Fruit fly (Drosophila melanogaster) ovary, adult (tissue): ENCODE results near the gene eEF2.

ENCODE experiments used
- CG17801 ChIP-seq: fragments of 200-800 bp; optimal IDR thresholded peaks from 2 replicates; lab custom pipeline; 2019; ENCODE audit warnings: missing biosample characterization, mild to moderate bottlenecking, missing genetic modification characterization, moderate library complexity; ENCODE audit not compliant: partially characterized antibody

eEF2 gene

DNA sequence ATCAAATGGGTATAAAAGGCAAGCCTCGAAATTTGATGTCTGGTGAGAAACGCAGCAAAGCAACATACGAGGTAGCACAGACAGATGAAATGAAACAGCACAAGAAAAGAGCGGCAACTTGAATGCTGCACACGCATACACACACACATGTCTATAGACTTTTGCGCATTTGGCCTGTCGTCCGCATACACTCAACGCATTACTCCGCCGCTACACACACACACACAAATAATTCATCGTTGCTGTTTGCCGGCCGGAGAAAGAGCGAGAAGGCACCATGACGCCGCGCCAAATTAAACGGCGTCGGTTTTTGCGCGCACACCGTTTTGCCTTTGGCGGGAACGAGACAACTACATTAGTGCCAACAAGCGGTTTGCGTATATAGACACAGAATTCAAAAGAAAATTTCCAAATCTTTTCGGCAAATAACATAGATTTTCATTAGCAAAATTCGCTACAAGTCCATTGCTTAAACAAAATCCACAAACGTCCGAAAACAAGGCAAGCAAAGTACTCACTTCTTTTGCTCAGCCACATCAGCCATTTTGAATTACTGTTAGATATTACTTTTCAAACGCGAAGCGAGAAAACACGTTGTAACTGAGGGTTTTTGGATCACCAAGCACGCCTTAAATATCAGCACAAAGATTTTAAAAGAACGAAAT lies 52.7 kb downstream of the eEF2 start:
- no peak for TF ChIP-seq CG17801 (GFP tag; lab: Kevin White, UChicago)

DNA sequence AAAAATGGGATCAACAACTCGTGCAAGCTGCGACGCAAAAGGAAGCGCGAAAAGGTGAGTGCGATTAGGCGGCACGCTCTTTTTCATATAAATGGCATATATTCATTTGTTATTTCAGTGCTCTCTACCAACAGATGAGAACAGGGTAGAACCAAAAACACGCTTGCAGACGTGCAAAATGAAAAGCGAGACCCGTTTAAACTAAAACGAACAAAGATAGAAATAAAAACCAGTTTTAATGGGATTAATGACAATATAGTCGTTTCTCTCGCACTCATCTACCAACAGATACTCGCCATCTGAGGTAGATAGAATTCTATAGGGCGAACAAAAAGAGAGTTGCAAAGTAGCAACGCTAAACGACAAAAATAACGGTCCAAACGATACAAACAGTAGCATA lies 53.4 kb downstream of the eEF2 start:
- no peak for TF ChIP-seq CG17801 (GFP tag; lab: Kevin White, UChicago)

dm6 chr2L:21627957-21628356 lies 54.0 kb downstream of the eEF2 start:
- no peak for TF ChIP-seq CG17801 (GFP tag; lab: Kevin White, UChicago)
